Worm (Caenorhabditis elegans) whole organism, L2 larva: ENCODE results near the gene ceh-93.

ENCODE experiments used
- mab-5 ChIP-seq: fragments of 150-350 bp; optimal IDR thresholded peaks from 2 replicates; lab custom pipeline; 2014; ENCODE audit warnings: missing biosample characterization, missing genetic modification characterization
- mdl-1 ChIP-seq, 2 experiments: fragments of 150-350 bp in 1 of 2; sonication (generic microtip) in 1 of 2; optimal IDR thresholded peaks; 2 replicates each; lab custom pipeline; 2017; ENCODE audit warnings: missing biosample characterization in 2 of 2, missing genetic modification characterization in 2 of 2
- zag-1 ChIP-seq: fragments of 150-350 bp; optimal IDR thresholded peaks from 2 replicates; lab custom pipeline; 2014; ENCODE audit warnings: missing biosample characterization, missing genetic modification characterization

- TF ChIP-seq zag-1, result no peak
- TF ChIP-seq mab-5 (tag; lab: Kevin White, UChicago), result no peak
- TF ChIP-seq mdl-1 (tag; optimal IDR thresholded peaks at IDR 0.05; lab: Kevin White, UChicago), result no peak
Measured at ce11 chrX:380505-380904, 8.1 kb downstream of the ceh-93 start, which contains the start of gene R04A9.3.
